Worm (Caenorhabditis elegans) whole organism, L3 larva: Measurements from ENCODE around the gene T05G5.1.

ENCODE experiments used
- lin-15B ChIP-seq: fragments of 150-350 bp; optimal IDR thresholded peaks from 2 replicates; lab custom pipeline; 2014; ENCODE audit warnings: missing biosample characterization, missing genetic modification characterization
- nhr-12 ChIP-seq: fragments of 150-350 bp; optimal IDR thresholded peaks from 2 replicates; lab custom pipeline; 2014; ENCODE audit warnings: missing biosample characterization, missing genetic modification characterization

ce11 chrIII:9711163-9711562 lies 32.0 kb downstream of the T05G5.1 start:
- TF ChIP-seq lin-15B (tag; lab: Kevin White, UChicago) (no peak), nhr-12 (tag; lab: Kevin White, UChicago) (no peak)
